Worm (Caenorhabditis elegans) whole organism, L1 larva: ENCODE data around the gene Y57G11C.42.

Experiments
- C04F5.9 ChIP-seq: sonication (generic microtip); optimal IDR thresholded peaks from 2 replicates; lab custom pipeline; 2016; ENCODE audit warnings: missing genetic modification characterization, missing compliant biosample characterization
- C16A3.4 ChIP-seq: fragments of 150-350 bp; optimal IDR thresholded peaks from 2 replicates; lab custom pipeline; 2014; ENCODE audit warnings: missing biosample characterization, missing genetic modification characterization
- C34B4.2 ChIP-seq: sonication (generic microtip); optimal IDR thresholded peaks from 2 replicates; lab custom pipeline; 2017; ENCODE audit warnings: mild to moderate bottlenecking, missing genetic modification characterization, missing compliant biosample characterization
- aha-1 ChIP-seq: fragments of 150-350 bp; optimal IDR thresholded peaks from 2 replicates; lab custom pipeline; 2014; ENCODE audit warnings: missing biosample characterization, missing genetic modification characterization
- ama-1 ChIP-seq: fragments of 150-350 bp; optimal IDR thresholded peaks from 2 replicates; lab custom pipeline; 2014
- blmp-1 ChIP-seq: fragments of 150-350 bp; optimal IDR thresholded peaks from 2 replicates; lab custom pipeline; 2014; ENCODE audit warnings: missing biosample characterization, missing genetic modification characterization
- ceh-63 ChIP-seq: fragments of 200-800 bp; sonication (Bioruptor generic); optimal IDR thresholded peaks from 2 replicates; lab custom pipeline; 2018; ENCODE audit warnings: mild to moderate bottlenecking, missing genetic modification characterization, missing compliant biosample characterization
- ceh-82 ChIP-seq, 3 experiments: fragments of 150-350 bp in 1 of 3; sonication (generic microtip) in 2 of 3; optimal IDR thresholded peaks; 2 replicates each; lab custom pipeline; 2014 to 2017; ENCODE audit warnings: missing biosample characterization in 3 of 3, missing genetic modification characterization in 3 of 3
- ceh-90 ChIP-seq: sonication (generic microtip); optimal IDR thresholded peaks from 2 replicates; lab custom pipeline; 2016; ENCODE audit warnings: missing genetic modification characterization, missing compliant biosample characterization
- dpl-1 ChIP-seq, 3 experiments: fragments of 150-350 bp in 2 of 3; sonication (generic microtip) in 1 of 3; optimal IDR thresholded peaks; 2 replicates each; lab custom pipeline; 2014 to 2017; ENCODE audit warnings: missing biosample characterization in 3 of 3, missing genetic modification characterization in 3 of 3, missing genetic modification reagents in 3 of 3
- dsc-1 ChIP-seq: sonication (generic microtip); optimal IDR thresholded peaks from 2 replicates; lab custom pipeline; 2016; ENCODE audit warnings: mild to moderate bottlenecking, missing genetic modification characterization, missing compliant biosample characterization
- efl-1 ChIP-seq, 4 experiments: fragments of 150-350 bp; optimal IDR thresholded peaks in 3 of 4; peaks in 1 of 4; 1 replicate in 1 of 4; 2 replicates in 3 of 4; lab custom pipeline; 2014; ENCODE audit warnings: missing biosample characterization in 2 of 4, missing genetic modification characterization in 2 of 4, missing genetic modification reagents in 2 of 4
- egl-13 ChIP-seq: sonication (generic microtip); optimal IDR thresholded peaks from 2 replicates; lab custom pipeline; 2016; ENCODE audit warnings: missing genotype, missing genetic modification reagents, missing genetic modification characterization, missing compliant biosample characterization
- elt-2 ChIP-seq: sonication (generic microtip); optimal IDR thresholded peaks from 2 replicates; lab custom pipeline; 2016; ENCODE audit warnings: missing genetic modification characterization, mild to moderate bottlenecking, inconsistent platforms, missing compliant biosample characterization, missing genetic modification reagents
- elt-3 ChIP-seq, 6 experiments: fragments of 150-350 bp in 1 of 6; sonication (generic microtip); optimal IDR thresholded peaks; 2 replicates each; lab custom pipeline; 2017 to 2018; ENCODE audit warnings: missing biosample characterization in 6 of 6, missing genetic modification characterization in 6 of 6, inconsistent platforms in 1 of 6
- fkh-10 ChIP-seq: sonication (generic microtip); optimal IDR thresholded peaks from 2 replicates; lab custom pipeline; 2017; ENCODE audit warnings: missing biosample characterization, missing genetic modification reagents, missing genetic modification characterization
- fkh-8 ChIP-seq: sonication (generic microtip); optimal IDR thresholded peaks from 2 replicates; lab custom pipeline; 2016; ENCODE audit warnings: mild to moderate bottlenecking, missing genetic modification characterization, missing compliant biosample characterization
- fos-1 ChIP-seq: fragments of 150-350 bp; optimal IDR thresholded peaks from 2 replicates; lab custom pipeline; 2014; ENCODE audit warnings: missing biosample characterization, missing genetic modification characterization
- grh-1 ChIP-seq: fragments of 200-800 bp; sonication (Bioruptor generic); IDR thresholded peaks from 2 replicates; pipeline ENCODE4 v1.3.6; 2022; ENCODE audit warnings: missing genetic modification reagents, missing genetic modification characterization, missing compliant biosample characterization
- isw-1 ChIP-seq: fragments of 200-800 bp; sonication (Bioruptor generic); IDR thresholded peaks from 2 replicates; pipeline ENCODE4 v1.3.6; 2022; ENCODE audit warnings: missing genetic modification characterization, missing compliant biosample characterization
- jun-1 ChIP-seq: fragments of 150-350 bp; optimal IDR thresholded peaks from 2 replicates; lab custom pipeline; 2014; ENCODE audit warnings: missing biosample characterization, missing genetic modification reagents, missing genetic modification characterization
- lin-13 ChIP-seq: fragments of 150-350 bp; optimal IDR thresholded peaks from 2 replicates; lab custom pipeline; 2014; ENCODE audit warnings: missing biosample characterization, missing genetic modification reagents, missing genetic modification characterization
- lin-14 ChIP-seq: fragments of 200-800 bp; sonication (Bioruptor generic); optimal IDR thresholded peaks from 2 replicates; lab custom pipeline; 2018; ENCODE audit warnings: mild to moderate bottlenecking, missing genetic modification characterization, moderate library complexity, missing compliant biosample characterization
- lin-35 ChIP-seq, 2 experiments: fragments of 150-350 bp; optimal IDR thresholded peaks; 2 replicates each; lab custom pipeline; 2014; ENCODE audit warnings: missing biosample characterization in 2 of 2, missing genetic modification characterization in 2 of 2, missing genetic modification reagents in 2 of 2
- lir-3 ChIP-seq: sonication (generic microtip); optimal IDR thresholded peaks from 2 replicates; lab custom pipeline; 2016; ENCODE audit warnings: mild to moderate bottlenecking, missing genetic modification characterization, moderate library complexity, missing compliant biosample characterization; ENCODE audit not compliant: poor library complexity
- lsy-2 ChIP-seq, 2 experiments: fragments of 150-350 bp; optimal IDR thresholded peaks; 2 replicates each; lab custom pipeline; 2014; ENCODE audit warnings: missing biosample characterization in 2 of 2, missing genetic modification characterization in 2 of 2
- mab-9 ChIP-seq: fragments of 200-800 bp; sonication (Bioruptor generic); IDR thresholded peaks from 2 replicates; pipeline ENCODE4 v1.3.6; 2022; ENCODE audit warnings: missing genetic modification reagents, missing genetic modification characterization, missing compliant biosample characterization
- mdl-1 ChIP-seq, 2 experiments: fragments of 150-350 bp; optimal IDR thresholded peaks; 2 replicates each; lab custom pipeline; 2014 to 2017; ENCODE audit warnings: missing biosample characterization in 2 of 2, missing genetic modification characterization in 2 of 2, inconsistent platforms in 1 of 2
- mep-1 ChIP-seq: fragments of 150-350 bp; optimal IDR thresholded peaks from 2 replicates; lab custom pipeline; 2014; ENCODE audit warnings: missing biosample characterization, missing genetic modification characterization
- nhr-19 ChIP-seq: fragments of 200-800 bp; sonication (Bioruptor generic); conservative IDR thresholded peaks from 2 replicates; pipeline ENCODE4 v1.3.6; 2022; ENCODE audit warnings: missing genetic modification characterization, missing compliant biosample characterization
- nhr-20 ChIP-seq: sonication (generic microtip); optimal IDR thresholded peaks from 2 replicates; lab custom pipeline; 2016; ENCODE audit warnings: mild to moderate bottlenecking, missing genetic modification characterization, missing compliant biosample characterization
- nhr-237 ChIP-seq: fragments of 150-350 bp; optimal IDR thresholded peaks from 2 replicates; lab custom pipeline; 2014; ENCODE audit warnings: missing biosample characterization, missing genetic modification characterization
- nhr-47 ChIP-seq: sonication (generic microtip); optimal IDR thresholded peaks from 2 replicates; lab custom pipeline; 2016; ENCODE audit warnings: mild to moderate bottlenecking, missing genetic modification characterization, moderate library complexity, missing compliant biosample characterization
- nhr-71 ChIP-seq: sonication (generic microtip); optimal IDR thresholded peaks from 2 replicates; lab custom pipeline; 2016; ENCODE audit warnings: mild to moderate bottlenecking, missing genetic modification characterization, moderate library complexity, missing compliant biosample characterization
- nhr-85 ChIP-seq: sonication (generic microtip); peaks from one replicate; lab custom pipeline; 2016; ENCODE audit warnings: missing genetic modification characterization, inconsistent platforms, missing compliant biosample characterization
- nhr-90 ChIP-seq: sonication (generic microtip); optimal IDR thresholded peaks from 2 replicates; lab custom pipeline; 2016; ENCODE audit warnings: mild to moderate bottlenecking, missing genetic modification characterization, missing compliant biosample characterization; ENCODE audit not compliant: poor library complexity
- rnt-1 ChIP-seq: sonication (generic microtip); optimal IDR thresholded peaks from 2 replicates; lab custom pipeline; 2016; ENCODE audit warnings: mild to moderate bottlenecking, missing genetic modification characterization, moderate library complexity, missing compliant biosample characterization
- skn-1 ChIP-seq: fragments of 150-350 bp; optimal IDR thresholded peaks from 2 replicates; lab custom pipeline; 2014; ENCODE audit warnings: missing biosample characterization, missing genetic modification characterization
- snpc-4 ChIP-seq: fragments of 150-350 bp; optimal IDR thresholded peaks from 2 replicates; lab custom pipeline; 2014; ENCODE audit warnings: missing biosample characterization, missing genetic modification characterization
- snu-23 ChIP-seq: sonication (generic microtip); optimal IDR thresholded peaks from 2 replicates; lab custom pipeline; 2016; ENCODE audit warnings: missing genetic modification characterization, missing compliant biosample characterization
- swsn-7 ChIP-seq: sonication (generic microtip); optimal IDR thresholded peaks from 2 replicates; lab custom pipeline; 2016; ENCODE audit warnings: missing genetic modification characterization, missing compliant biosample characterization
- tbx-2 ChIP-seq: sonication (generic microtip); optimal IDR thresholded peaks from 2 replicates; lab custom pipeline; 2016; ENCODE audit warnings: missing genetic modification characterization, missing compliant biosample characterization
- unc-62 ChIP-seq: fragments of 150-350 bp; optimal IDR thresholded peaks from 2 replicates; lab custom pipeline; 2014; ENCODE audit warnings: missing biosample characterization, missing genetic modification reagents, missing genetic modification characterization
- unc-86 ChIP-seq: sonication (generic microtip); optimal IDR thresholded peaks from 2 replicates; lab custom pipeline; 2016; ENCODE audit warnings: missing genetic modification characterization, missing compliant biosample characterization
- xbp-1 ChIP-seq: sonication (generic microtip); optimal IDR thresholded peaks from 2 replicates; lab custom pipeline; 2016; ENCODE audit warnings: missing genetic modification characterization, missing compliant biosample characterization
- zag-1 ChIP-seq: fragments of 150-350 bp; optimal IDR thresholded peaks from 2 replicates; lab custom pipeline; 2014; ENCODE audit warnings: missing biosample characterization, missing genetic modification characterization

Gene Y57G11C.42

DNA sequence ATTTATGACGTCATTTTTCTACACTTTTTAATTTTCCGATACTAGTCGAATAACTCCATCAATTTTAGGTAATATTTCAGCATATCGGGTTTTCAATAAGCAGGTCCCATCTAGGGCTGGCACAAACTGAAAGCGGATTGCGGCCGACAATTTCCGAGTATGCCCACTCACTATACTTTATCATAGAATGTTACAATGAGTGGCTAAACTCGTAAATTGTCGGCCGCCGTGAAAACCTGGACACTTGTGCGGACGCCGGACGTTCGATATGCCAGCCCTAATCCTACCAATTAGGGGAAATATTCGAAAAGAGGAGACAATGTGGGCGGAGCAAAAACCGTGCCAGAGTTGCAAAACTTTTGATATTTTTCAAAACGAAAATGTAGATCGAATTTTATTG, 31.3 kb downstream of the Y57G11C.42 start:
- no peak for TF ChIP-seq unc-86 (tag; lab: Kevin White, UChicago)
- TF ChIP-seq zag-1 (tag; lab: Kevin White, UChicago) = no peak
- no peak for TF ChIP-seq nhr-19 (GFP tag; lab: Robert Waterston, UW)
- TF ChIP-seq ceh-90 (tag; lab: Kevin White, UChicago) = no peak
- TF ChIP-seq fkh-10 (GFP tag; lab: Kevin White, UChicago) = no peak
- TF ChIP-seq aha-1 (tag; lab: Kevin White, UChicago) = no peak
- no peak for TF ChIP-seq snu-23 (GFP tag; lab: Kevin White, UChicago)
- no peak for TF ChIP-seq grh-1 (GFP tag; lab: Robert Waterston, UW)
- no peak for TF ChIP-seq elt-2 (tag; lab: Kevin White, UChicago)
- TF ChIP-seq C34B4.2 (tag; lab: Kevin White, UChicago) = no peak
- TF ChIP-seq nhr-237 = no peak
- no peak for TF ChIP-seq unc-62 (GFP tag; lab: Kevin White, UChicago)
- no peak for TF ChIP-seq fos-1 (tag; lab: Kevin White, UChicago)
- TF ChIP-seq mab-9 = no peak

- TF ChIP-seq C04F5.9 (tag; lab: Kevin White, UChicago) (no peak), ceh-63 (GFP tag; lab: Kevin White, UChicago) (no peak)
- TF ChIP-seq, all 84 proteins: peak for 0
Measured at ce11 chrIV:14760845-14761244, 32.5 kb downstream of the Y57G11C.42 start, which contains the start of gene ptp-5.2. TSS of gene ptp-5.2 (minus strand) at chrIV:14760945.

DNA sequence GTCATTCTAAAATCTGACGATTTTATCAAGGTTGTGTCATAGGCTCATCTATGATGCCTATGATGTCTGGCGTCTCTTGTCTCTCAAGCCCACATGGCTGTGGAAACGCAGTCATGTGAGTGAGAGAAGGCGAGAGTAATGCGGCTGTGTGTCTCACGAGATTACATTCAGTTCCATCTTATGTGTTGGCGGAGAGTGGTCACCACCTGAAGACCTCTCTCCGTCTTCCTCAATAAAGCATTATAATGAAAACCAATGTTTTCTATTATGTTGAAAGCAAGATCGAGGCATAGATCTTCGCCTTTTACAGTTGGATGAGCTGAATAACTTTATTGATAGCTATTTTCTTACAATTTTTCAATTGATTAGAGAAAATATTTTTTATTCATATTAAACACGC, 35.0 kb downstream of the Y57G11C.42 start:
- TF ChIP-seq ama-1 (lab: Kevin White, UChicago) (peak; percentile 57), xbp-1 (peak; percentile 62), nhr-19 (GFP tag; lab: Robert Waterston, UW) (peak; percentile 69), isw-1 (peak; percentile 60), swsn-7 (tag; lab: Kevin White, UChicago) (peak; percentile 57), efl-1 (optimal IDR thresholded peaks at IDR 0.05; lab: Kevin White, UChicago) (peak; percentile 50 to 55), efl-1 (GFP tag; optimal IDR thresholded peaks at IDR 0.05 in 1 of 2; lab: Kevin White, UChicago) (peak; percentile 44 to 92), ceh-82 (tag; optimal IDR thresholded peaks at IDR 0.05; lab: Kevin White, UChicago) (peak in 1 of 3 experiments; percentile 34), dsc-1 (tag; lab: Kevin White, UChicago) (peak; percentile 39), unc-86 (tag; lab: Kevin White, UChicago) (peak; percentile 50), mep-1 (tag; lab: Kevin White, UChicago) (peak; percentile 64), skn-1 (peak; percentile 24), mab-9 (peak; percentile 44; the same call in 1 of the 2 replicates), lir-3 (tag; lab: Kevin White, UChicago) (peak; percentile 47), fkh-8 (tag; lab: Kevin White, UChicago) (peak; percentile 72), nhr-85 (tag; lab: Kevin White, UChicago) (peak; percentile 77), C16A3.4 (peak; percentile 51), dpl-1 (GFP tag; optimal IDR thresholded peaks at IDR 0.05; lab: Kevin White, UChicago) (peak; percentile 19 to 35 (median 32)), snu-23 (GFP tag; lab: Kevin White, UChicago) (peak; percentile 77), egl-13 (tag; lab: Kevin White, UChicago) (peak; percentile 22), nhr-71 (peak; percentile 89), lin-13 (GFP tag; lab: Kevin White, UChicago) (peak; percentile 48), elt-2 (tag; lab: Kevin White, UChicago) (peak; percentile 47), elt-3 (tag; optimal IDR thresholded peaks at IDR 0.05; lab: Kevin White, UChicago) (peak in 1 of 6 experiments; percentile 28), nhr-47 (tag; lab: Kevin White, UChicago) (peak; percentile 71), tbx-2 (tag; lab: Kevin White, UChicago) (peak; percentile 61), jun-1 (tag; lab: Kevin White, UChicago) (peak; percentile 2), nhr-90 (peak; percentile 28), blmp-1 (tag; lab: Kevin White, UChicago) (peak; percentile 72), lin-14 (peak; percentile 89), nhr-20 (peak; percentile 80), lsy-2 (tag; optimal IDR thresholded peaks at IDR 0.05; lab: Kevin White, UChicago) (peak; percentile 61 to 77), mdl-1 (tag; optimal IDR thresholded peaks at IDR 0.05; lab: Kevin White, UChicago) (peak in 1 of 2 experiments; percentile 80), snpc-4 (tag; lab: Kevin White, UChicago) (peak; percentile 13), rnt-1 (tag; lab: Kevin White, UChicago) (peak; percentile 57), lin-35 (GFP tag; optimal IDR thresholded peaks at IDR 0.05; lab: Kevin White, UChicago) (peak; percentile 50 to 79)
